Worm (Caenorhabditis elegans) whole organism, late embryonic: Measurements from ENCODE around the gene cdr-4.

Experiments used
- Y22D7AL.16 ChIP-seq: sonication (generic microtip); optimal IDR thresholded peaks from 2 replicates; lab custom pipeline; 2016; ENCODE audit warnings: missing genetic modification characterization, missing compliant biosample characterization
- ama-1 ChIP-seq: fragments of 150-350 bp; optimal IDR thresholded peaks from 2 replicates; lab custom pipeline; 2014
- ceh-18 ChIP-seq: sonication (generic microtip); optimal IDR thresholded peaks from 2 replicates; lab custom pipeline; 2016; ENCODE audit warnings: missing genetic modification characterization, missing compliant biosample characterization
- che-1 ChIP-seq: sonication (generic microtip); optimal IDR thresholded peaks from 2 replicates; lab custom pipeline; 2016; ENCODE audit warnings: mild to moderate bottlenecking, missing genetic modification characterization, missing compliant biosample characterization
- dve-1 ChIP-seq: sonication (generic microtip); optimal IDR thresholded peaks from 2 replicates; lab custom pipeline; 2017; ENCODE audit warnings: antibody characterized with exemption, mild to moderate bottlenecking, missing genetic modification characterization, missing compliant biosample characterization
- nfya-1 ChIP-seq: sonication (generic microtip); optimal IDR thresholded peaks from 2 replicates; lab custom pipeline; 2017; ENCODE audit warnings: missing genetic modification characterization, mild to moderate bottlenecking, missing compliant biosample characterization, antibody characterized with exemption, moderate library complexity
- npax-4 ChIP-seq: sonication (generic microtip); optimal IDR thresholded peaks from 2 replicates; lab custom pipeline; 2016; ENCODE audit warnings: missing genetic modification characterization, missing compliant biosample characterization
- odd-2 ChIP-seq: sonication (generic microtip); optimal IDR thresholded peaks from 2 replicates; lab custom pipeline; 2017; ENCODE audit warnings: antibody characterized with exemption, mild to moderate bottlenecking, missing genetic modification characterization, missing compliant biosample characterization
- sdc-2 ChIP-seq: sonication (generic microtip); optimal IDR thresholded peaks from 2 replicates; lab custom pipeline; 2016; ENCODE audit warnings: missing genotype, missing genetic modification characterization, missing compliant biosample characterization
- tbx-2 ChIP-seq: sonication (generic microtip); optimal IDR thresholded peaks from 2 replicates; lab custom pipeline; 2016; ENCODE audit warnings: missing genetic modification characterization, missing compliant biosample characterization
- tbx-7 ChIP-seq: sonication (generic microtip); optimal IDR thresholded peaks from 2 replicates; lab custom pipeline; 2016; ENCODE audit warnings: missing genotype, missing genetic modification characterization, missing compliant biosample characterization
- zip-5 ChIP-seq: sonication (generic microtip); optimal IDR thresholded peaks from 2 replicates; lab custom pipeline; 2016; ENCODE audit warnings: missing genetic modification characterization, missing compliant biosample characterization
- ztf-16 ChIP-seq: sonication (generic microtip); optimal IDR thresholded peaks from 2 replicates; lab custom pipeline; 2017; ENCODE audit warnings: missing genetic modification characterization, missing compliant biosample characterization

DNA sequence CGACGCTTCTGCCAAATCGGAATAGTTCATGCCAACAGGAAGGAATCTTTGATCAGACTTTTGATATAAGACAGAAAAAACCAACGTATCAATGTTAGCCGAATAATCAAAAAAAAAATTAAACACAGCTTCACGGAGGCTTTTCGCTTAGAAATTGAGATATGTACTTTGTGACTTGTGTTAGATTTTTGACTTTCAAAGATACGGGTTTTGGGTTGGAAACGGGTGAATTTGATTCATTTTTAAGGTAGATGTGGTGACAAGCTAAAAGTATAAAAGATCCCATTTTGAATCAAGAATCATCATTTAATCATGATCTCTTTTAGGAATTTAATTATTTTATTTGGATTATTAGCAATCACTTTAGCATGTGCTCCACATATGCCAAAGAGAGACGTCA, 6.1 kb downstream of the cdr-4 start, which contains the start of gene K01D12.8:
- TF ChIP-seq dve-1 (no peak), tbx-2 (no peak), nfya-1 (tag; lab: Kevin White, UChicago) (no peak), ceh-18 (tag; lab: Kevin White, UChicago) (no peak), che-1 (no peak), npax-4 (tag; lab: Kevin White, UChicago) (no peak), ztf-16 (tag; lab: Kevin White, UChicago) (no peak), sdc-2 (tag; lab: Kevin White, UChicago) (no peak), zip-5 (no peak), tbx-7 (tag; lab: Kevin White, UChicago) (no peak), ama-1 (lab: Kevin White, UChicago) (no peak), Y22D7AL.16 (no peak), odd-2 (tag; lab: Kevin White, UChicago) (no peak)
